Worm (Caenorhabditis elegans) whole organism, L1 larva: ENCODE data around the gene K02E7.1.

ENCODE experiments used
- C04F5.9 ChIP-seq: sonication (generic microtip); optimal IDR thresholded peaks from 2 replicates; lab custom pipeline; 2016; ENCODE audit warnings: missing genetic modification characterization, missing compliant biosample characterization
- C34B4.2 ChIP-seq: sonication (generic microtip); optimal IDR thresholded peaks from 2 replicates; lab custom pipeline; 2017; ENCODE audit warnings: mild to moderate bottlenecking, missing genetic modification characterization, missing compliant biosample characterization
- F16B12.6 ChIP-seq: fragments of 150-350 bp; optimal IDR thresholded peaks from 2 replicates; lab custom pipeline; 2014; ENCODE audit warnings: missing biosample characterization, missing genetic modification characterization
- Y116A8C.19 ChIP-seq: sonication (generic microtip); optimal IDR thresholded peaks from 2 replicates; lab custom pipeline; 2016; ENCODE audit warnings: missing compliant biosample characterization, missing genetic modification characterization, borderline replicate concordance
- aha-1 ChIP-seq: fragments of 150-350 bp; optimal IDR thresholded peaks from 2 replicates; lab custom pipeline; 2014; ENCODE audit warnings: missing biosample characterization, missing genetic modification characterization
- alr-1 ChIP-seq: fragments of 200-800 bp; sonication (Bioruptor generic); optimal IDR thresholded peaks from 2 replicates; lab custom pipeline; 2018; ENCODE audit warnings: borderline replicate concordance, mild to moderate bottlenecking, missing genetic modification characterization, missing compliant biosample characterization
- ama-1 ChIP-seq: fragments of 150-350 bp; optimal IDR thresholded peaks from 2 replicates; lab custom pipeline; 2014
- ceh-8 ChIP-seq: fragments of 200-800 bp; sonication (Bioruptor generic); optimal IDR thresholded peaks from 2 replicates; lab custom pipeline; 2018; ENCODE audit warnings: mild to moderate bottlenecking, missing genetic modification characterization, moderate library complexity, missing compliant biosample characterization
- ceh-82 ChIP-seq, 3 experiments: fragments of 150-350 bp in 1 of 3; sonication (generic microtip) in 2 of 3; optimal IDR thresholded peaks; 2 replicates each; lab custom pipeline; 2014 to 2017; ENCODE audit warnings: missing biosample characterization in 3 of 3, missing genetic modification characterization in 3 of 3
- ceh-90 ChIP-seq: sonication (generic microtip); optimal IDR thresholded peaks from 2 replicates; lab custom pipeline; 2016; ENCODE audit warnings: missing genetic modification characterization, missing compliant biosample characterization
- dpl-1 ChIP-seq, 3 experiments: fragments of 150-350 bp in 2 of 3; sonication (generic microtip) in 1 of 3; optimal IDR thresholded peaks; 2 replicates each; lab custom pipeline; 2014 to 2017; ENCODE audit warnings: missing biosample characterization in 3 of 3, missing genetic modification characterization in 3 of 3, missing genetic modification reagents in 3 of 3
- dsc-1 ChIP-seq: sonication (generic microtip); optimal IDR thresholded peaks from 2 replicates; lab custom pipeline; 2016; ENCODE audit warnings: mild to moderate bottlenecking, missing genetic modification characterization, missing compliant biosample characterization
- efl-1 ChIP-seq, 4 experiments: fragments of 150-350 bp; optimal IDR thresholded peaks in 3 of 4; peaks in 1 of 4; 1 replicate in 1 of 4; 2 replicates in 3 of 4; lab custom pipeline; 2014; ENCODE audit warnings: missing biosample characterization in 2 of 4, missing genetic modification characterization in 2 of 4, missing genetic modification reagents in 2 of 4
- efl-3 ChIP-seq: fragments of 200-800 bp; sonication (Bioruptor generic); optimal IDR thresholded peaks from 2 replicates; lab custom pipeline; 2018; ENCODE audit warnings: mild to moderate bottlenecking, missing genetic modification characterization, missing compliant biosample characterization
- egl-13 ChIP-seq: sonication (generic microtip); optimal IDR thresholded peaks from 2 replicates; lab custom pipeline; 2016; ENCODE audit warnings: missing genotype, missing genetic modification reagents, missing genetic modification characterization, missing compliant biosample characterization
- egl-27 ChIP-seq, 2 experiments: fragments of 150-350 bp in 1 of 2; sonication (generic microtip); optimal IDR thresholded peaks; 3 replicates each; lab custom pipeline; 2017 to 2018; ENCODE audit warnings: missing biosample characterization in 2 of 2, missing genetic modification characterization in 2 of 2, missing genetic modification reagents in 2 of 2
- fkh-10 ChIP-seq: sonication (generic microtip); optimal IDR thresholded peaks from 2 replicates; lab custom pipeline; 2017; ENCODE audit warnings: missing biosample characterization, missing genetic modification reagents, missing genetic modification characterization
- fos-1 ChIP-seq: fragments of 150-350 bp; optimal IDR thresholded peaks from 2 replicates; lab custom pipeline; 2014; ENCODE audit warnings: missing biosample characterization, missing genetic modification characterization
- hlh-4 ChIP-seq: sonication (generic microtip); optimal IDR thresholded peaks from 2 replicates; lab custom pipeline; 2016; ENCODE audit warnings: mild to moderate bottlenecking, missing genetic modification characterization, missing compliant biosample characterization
- hpl-2 ChIP-seq: fragments of 150-350 bp; optimal IDR thresholded peaks from 2 replicates; lab custom pipeline; 2014; ENCODE audit warnings: missing biosample characterization, missing genetic modification reagents, missing genetic modification characterization
- irx-1 ChIP-seq: sonication (generic microtip); optimal IDR thresholded peaks from 2 replicates; lab custom pipeline; 2016; ENCODE audit warnings: missing genetic modification characterization, missing compliant biosample characterization
- isw-1 ChIP-seq: fragments of 200-800 bp; sonication (Bioruptor generic); IDR thresholded peaks from 2 replicates; pipeline ENCODE4 v1.3.6; 2022; ENCODE audit warnings: missing genetic modification characterization, missing compliant biosample characterization
- jun-1 ChIP-seq: fragments of 150-350 bp; optimal IDR thresholded peaks from 2 replicates; lab custom pipeline; 2014; ENCODE audit warnings: missing biosample characterization, missing genetic modification reagents, missing genetic modification characterization
- lin-13 ChIP-seq: fragments of 150-350 bp; optimal IDR thresholded peaks from 2 replicates; lab custom pipeline; 2014; ENCODE audit warnings: missing biosample characterization, missing genetic modification reagents, missing genetic modification characterization
- lin-14 ChIP-seq: fragments of 200-800 bp; sonication (Bioruptor generic); optimal IDR thresholded peaks from 2 replicates; lab custom pipeline; 2018; ENCODE audit warnings: mild to moderate bottlenecking, missing genetic modification characterization, moderate library complexity, missing compliant biosample characterization
- lin-15B ChIP-seq: fragments of 150-350 bp; sonication (generic microtip); optimal IDR thresholded peaks from 3 replicates; lab custom pipeline; 2014; ENCODE audit warnings: missing biosample characterization, missing genetic modification characterization
- lin-39 ChIP-seq: fragments of 150-350 bp; optimal IDR thresholded peaks from 2 replicates; lab custom pipeline; 2014; ENCODE audit warnings: missing biosample characterization, missing genetic modification reagents, missing genetic modification characterization
- lsy-2 ChIP-seq, 2 experiments: fragments of 150-350 bp; optimal IDR thresholded peaks; 2 replicates each; lab custom pipeline; 2014; ENCODE audit warnings: missing biosample characterization in 2 of 2, missing genetic modification characterization in 2 of 2
- mdl-1 ChIP-seq, 2 experiments: fragments of 150-350 bp; optimal IDR thresholded peaks; 2 replicates each; lab custom pipeline; 2014 to 2017; ENCODE audit warnings: missing biosample characterization in 2 of 2, missing genetic modification characterization in 2 of 2, inconsistent platforms in 1 of 2
- mef-2 ChIP-seq: fragments of 150-350 bp; optimal IDR thresholded peaks from 2 replicates; lab custom pipeline; 2014; ENCODE audit warnings: missing biosample characterization, missing genetic modification characterization
- mep-1 ChIP-seq: fragments of 150-350 bp; optimal IDR thresholded peaks from 2 replicates; lab custom pipeline; 2014; ENCODE audit warnings: missing biosample characterization, missing genetic modification characterization
- nhr-11 ChIP-seq: fragments of 150-350 bp; optimal IDR thresholded peaks from 2 replicates; lab custom pipeline; 2014; ENCODE audit warnings: missing biosample characterization, missing genetic modification characterization
- nhr-19 ChIP-seq: fragments of 200-800 bp; sonication (Bioruptor generic); conservative IDR thresholded peaks from 2 replicates; pipeline ENCODE4 v1.3.6; 2022; ENCODE audit warnings: missing genetic modification characterization, missing compliant biosample characterization
- nhr-20 ChIP-seq: sonication (generic microtip); optimal IDR thresholded peaks from 2 replicates; lab custom pipeline; 2016; ENCODE audit warnings: mild to moderate bottlenecking, missing genetic modification characterization, missing compliant biosample characterization
- nhr-47 ChIP-seq: sonication (generic microtip); optimal IDR thresholded peaks from 2 replicates; lab custom pipeline; 2016; ENCODE audit warnings: mild to moderate bottlenecking, missing genetic modification characterization, moderate library complexity, missing compliant biosample characterization
- nhr-71 ChIP-seq: sonication (generic microtip); optimal IDR thresholded peaks from 2 replicates; lab custom pipeline; 2016; ENCODE audit warnings: mild to moderate bottlenecking, missing genetic modification characterization, moderate library complexity, missing compliant biosample characterization
- nhr-85 ChIP-seq: sonication (generic microtip); peaks from one replicate; lab custom pipeline; 2016; ENCODE audit warnings: missing genetic modification characterization, inconsistent platforms, missing compliant biosample characterization
- pqm-1 ChIP-seq: sonication (generic microtip); optimal IDR thresholded peaks from 3 replicates; lab custom pipeline; 2017; ENCODE audit warnings: missing biosample characterization, missing genetic modification characterization
- rnt-1 ChIP-seq: sonication (generic microtip); optimal IDR thresholded peaks from 2 replicates; lab custom pipeline; 2016; ENCODE audit warnings: mild to moderate bottlenecking, missing genetic modification characterization, moderate library complexity, missing compliant biosample characterization
- skn-1 ChIP-seq: fragments of 150-350 bp; optimal IDR thresholded peaks from 2 replicates; lab custom pipeline; 2014; ENCODE audit warnings: missing biosample characterization, missing genetic modification characterization
- snpc-4 ChIP-seq: fragments of 150-350 bp; optimal IDR thresholded peaks from 2 replicates; lab custom pipeline; 2014; ENCODE audit warnings: missing biosample characterization, missing genetic modification characterization
- snu-23 ChIP-seq: sonication (generic microtip); optimal IDR thresholded peaks from 2 replicates; lab custom pipeline; 2016; ENCODE audit warnings: missing genetic modification characterization, missing compliant biosample characterization
- sup-37 ChIP-seq: fragments of 200-800 bp; sonication (Bioruptor generic); optimal IDR thresholded peaks from 2 replicates; lab custom pipeline; 2018; ENCODE audit warnings: mild to moderate bottlenecking, missing genetic modification characterization, missing compliant biosample characterization
- swsn-7 ChIP-seq: sonication (generic microtip); optimal IDR thresholded peaks from 2 replicates; lab custom pipeline; 2016; ENCODE audit warnings: missing genetic modification characterization, missing compliant biosample characterization
- tbx-2 ChIP-seq: sonication (generic microtip); optimal IDR thresholded peaks from 2 replicates; lab custom pipeline; 2016; ENCODE audit warnings: missing genetic modification characterization, missing compliant biosample characterization
- tlp-1 ChIP-seq: fragments of 150-350 bp; optimal IDR thresholded peaks from 2 replicates; lab custom pipeline; 2014; ENCODE audit warnings: missing biosample characterization, missing genetic modification characterization
- unc-130 ChIP-seq: fragments of 150-350 bp; optimal IDR thresholded peaks from 2 replicates; lab custom pipeline; 2017; ENCODE audit warnings: missing biosample characterization, missing genetic modification characterization, inconsistent platforms
- xbp-1 ChIP-seq: sonication (generic microtip); optimal IDR thresholded peaks from 2 replicates; lab custom pipeline; 2016; ENCODE audit warnings: missing genetic modification characterization, missing compliant biosample characterization
- zag-1 ChIP-seq: fragments of 150-350 bp; optimal IDR thresholded peaks from 2 replicates; lab custom pipeline; 2014; ENCODE audit warnings: missing biosample characterization, missing genetic modification characterization
- ztf-11 ChIP-seq, 2 experiments: sonication (generic microtip); optimal IDR thresholded peaks; 2 replicates each; lab custom pipeline; 2016 to 2017; ENCODE audit warnings: missing genetic modification characterization in 2 of 2, missing biosample characterization in 1 of 2, missing compliant biosample characterization in 1 of 2
- ztf-4 ChIP-seq: fragments of 150-350 bp; optimal IDR thresholded peaks from 2 replicates; lab custom pipeline; 2014; ENCODE audit warnings: missing biosample characterization, missing genetic modification characterization

Gene K02E7.1

ce11 chrII:1075424-1075823, 7.5 kb upstream of the K02E7.1 start, which contains the start of gene K02E7.11:
TSS of gene K02E7.11 (minus strand) at chrII:1075524.
- TF ChIP-seq ceh-90 (tag; lab: Kevin White, UChicago): no peak
- TF ChIP-seq nhr-47 (tag; lab: Kevin White, UChicago): no peak

DNA sequence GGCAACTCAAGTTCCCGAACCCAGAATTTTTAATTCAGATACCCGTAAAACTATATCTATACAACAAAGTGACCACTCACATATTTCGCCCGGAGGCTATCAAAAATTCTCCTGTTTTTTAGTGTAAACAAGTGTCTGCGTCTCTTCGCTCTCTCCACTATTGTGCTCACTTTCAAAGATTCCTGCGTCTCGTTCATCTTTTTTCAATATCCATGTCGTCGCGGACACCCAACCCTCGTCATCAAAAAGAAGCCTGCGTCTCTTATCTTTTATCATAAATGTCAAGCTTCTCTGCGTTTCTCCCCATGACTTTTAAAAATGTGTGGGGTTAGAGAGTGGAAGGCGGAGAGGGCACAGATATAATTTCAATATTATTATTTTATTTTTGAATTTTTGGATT, 1.9 kb downstream of the K02E7.1 start:
- TF ChIP-seq lin-39 (peak; percentile 26), efl-1 (optimal IDR thresholded peaks at IDR 0.05; lab: Kevin White, UChicago) (peak; percentile 63 to 65), efl-1 (GFP tag; optimal IDR thresholded peaks at IDR 0.05 in 1 of 2; lab: Kevin White, UChicago) (peak in 1 of 2 experiments; percentile 36), hlh-4 (tag; lab: Kevin White, UChicago) (no peak), mdl-1 (tag; optimal IDR thresholded peaks at IDR 0.05; lab: Kevin White, UChicago) (peak in 1 of 2 experiments; percentile 43), jun-1 (peak; percentile 30), fkh-10 (no peak), nhr-19 (peak; percentile 60), xbp-1 (tag; lab: Kevin White, UChicago) (peak; percentile 47), fos-1 (tag; lab: Kevin White, UChicago) (peak; percentile 40), dsc-1 (tag; lab: Kevin White, UChicago) (peak; percentile 76), ceh-90 (tag; lab: Kevin White, UChicago) (no peak), efl-3 (GFP tag; lab: Kevin White, UChicago) (no peak), zag-1 (no peak), egl-27 (tag; optimal IDR thresholded peaks at IDR 0.05; lab: Kevin White, UChicago) (peak in 1 of 2 experiments; percentile 16), nhr-85 (tag; lab: Kevin White, UChicago) (no peak), mep-1 (peak; percentile 59), dpl-1 (GFP tag; optimal IDR thresholded peaks at IDR 0.05; lab: Kevin White, UChicago) (peak in 1 of 3 experiments; percentile 35), C04F5.9 (no peak), Y116A8C.19 (tag; lab: Kevin White, UChicago) (no peak), ama-1 (lab: Kevin White, UChicago) (no peak), pqm-1 (tag; lab: Kevin White, UChicago) (no peak), lin-13 (GFP tag; lab: Kevin White, UChicago) (peak; percentile 47), sup-37 (GFP tag; lab: Kevin White, UChicago) (no peak), hpl-2 (GFP tag; lab: Kevin White, UChicago) (no peak), C34B4.2 (tag; lab: Kevin White, UChicago) (no peak), snu-23 (GFP tag; lab: Kevin White, UChicago) (peak; percentile 69), ztf-11 (tag; optimal IDR thresholded peaks at IDR 0.05; lab: Kevin White, UChicago) (no peak), aha-1 (tag; lab: Kevin White, UChicago) (no peak), nhr-47 (tag; lab: Kevin White, UChicago) (peak; percentile 65), nhr-71 (tag; lab: Kevin White, UChicago) (peak; percentile 88), lin-15B (tag; lab: Kevin White, UChicago) (no peak), mef-2 (peak; percentile 61), F16B12.6 (tag; lab: Kevin White, UChicago) (no peak), lin-14 (GFP tag; lab: Kevin White, UChicago) (peak; percentile 91), tbx-2 (tag; lab: Kevin White, UChicago) (peak; percentile 51), nhr-11 (peak; percentile 61), ceh-82 (tag; optimal IDR thresholded peaks at IDR 0.05; lab: Kevin White, UChicago) (peak; percentile 40 to 62 (median 45)), ztf-4 (no peak), ceh-8 (GFP tag; lab: Kevin White, UChicago) (no peak), nhr-20 (peak; percentile 61), isw-1 (GFP tag; lab: Robert Waterston, UW) (no peak), snpc-4 (tag; lab: Kevin White, UChicago) (peak; percentile 8), egl-13 (tag; lab: Kevin White, UChicago) (peak; percentile 16), skn-1 (peak; percentile 82), tlp-1 (no peak), unc-130 (peak; percentile 8), swsn-7 (peak; percentile 62), rnt-1 (tag; lab: Kevin White, UChicago) (peak; percentile 77), lsy-2 (tag; optimal IDR thresholded peaks at IDR 0.05; lab: Kevin White, UChicago) (peak; percentile 68 to 73), irx-1 (tag; lab: Kevin White, UChicago) (peak; percentile 52), alr-1 (tag; lab: Kevin White, UChicago) (no peak)
